Fruit fly (Drosophila melanogaster) whole organism, embryonic: ENCODE results near the gene ago.

Experiments used
- Awh ChIP-seq: fragments of 200-800 bp; sonication (Bioruptor generic); IDR thresholded peaks from 2 replicates; pipeline ENCODE4, ENCODE4 v1.3.6; 2022; ENCODE audit warnings: missing biosample characterization, missing genetic modification characterization
- Bgb ChIP-seq: fragments of 200-800 bp; sonication (Bioruptor generic); IDR thresholded peaks from 2 replicates; pipeline ENCODE4 v1.3.6; 2022; ENCODE audit warnings: missing biosample characterization, missing genetic modification characterization; ENCODE audit not compliant: partially characterized antibody
- Blimp-1 ChIP-seq: fragments of 200-800 bp; sonication (Bioruptor generic); optimal IDR thresholded peaks from 3 replicates; lab custom pipeline; 2018; ENCODE audit warnings: missing biosample characterization, missing genetic modification characterization, mild to moderate bottlenecking, moderate library complexity, missing genetic modification reagents
- CG10209 ChIP-seq: fragments of 200-800 bp; sonication (Bioruptor generic); optimal IDR thresholded peaks from 3 replicates; lab custom pipeline; 2017; ENCODE audit warnings: missing biosample characterization, mild to moderate bottlenecking, missing genetic modification characterization, missing genetic modification reagents
- CG11398 ChIP-seq: fragments of 200-800 bp; sonication (Bioruptor generic); optimal IDR thresholded peaks from 2 replicates; lab custom pipeline; 2016; ENCODE audit warnings: missing biosample characterization, missing genetic modification characterization
- CG11456 ChIP-seq: fragments of 200-800 bp; sonication (Bioruptor generic); IDR thresholded peaks from 3 replicates; pipeline ENCODE4 v1.3.6; 2022; ENCODE audit warnings: missing biosample characterization, missing genetic modification characterization
- CG11504 ChIP-seq: fragments of 200-800 bp; sonication (Bioruptor generic); optimal IDR thresholded peaks from 3 replicates; lab custom pipeline; 2019; ENCODE audit warnings: missing biosample characterization, mild to moderate bottlenecking, missing genetic modification characterization, moderate library complexity
- CG11723 ChIP-seq: fragments of 200-800 bp; sonication (Bioruptor generic); optimal IDR thresholded peaks from 2 replicates; lab custom pipeline; 2017; ENCODE audit warnings: missing biosample characterization, mild to moderate bottlenecking, missing genetic modification characterization
- CG12769 ChIP-seq: fragments of 200-800 bp; sonication (Bioruptor generic); optimal IDR thresholded peaks from 2 replicates; lab custom pipeline; 2019; ENCODE audit warnings: missing biosample characterization, mild to moderate bottlenecking, missing genetic modification characterization, moderate library complexity
- CG13287 ChIP-seq: fragments of 200-800 bp; sonication (Bioruptor generic); IDR thresholded peaks from 2 replicates; pipeline ENCODE4 v1.3.6; 2022; ENCODE audit warnings: missing biosample characterization, missing genetic modification characterization; ENCODE audit not compliant: partially characterized antibody
- CG15601 ChIP-seq: fragments of 200-800 bp; sonication (Bioruptor generic); optimal IDR thresholded peaks from 3 replicates; lab custom pipeline; 2019; ENCODE audit warnings: missing biosample characterization, mild to moderate bottlenecking, missing genetic modification characterization, moderate library complexity
- CG17328 ChIP-seq: fragments of 200-800 bp; sonication (Bioruptor generic); IDR thresholded peaks from 2 replicates; pipeline ENCODE4 v1.3.6; 2022; ENCODE audit warnings: missing biosample characterization, missing genetic modification characterization
- CG17385 ChIP-seq: fragments of 200-800 bp; sonication (Bioruptor generic); optimal IDR thresholded peaks from 3 replicates; lab custom pipeline; 2018; ENCODE audit warnings: missing biosample characterization, mild to moderate bottlenecking, missing genetic modification characterization
- CG2199 ChIP-seq: fragments of 200-800 bp; sonication (Bioruptor generic); IDR thresholded peaks from 3 replicates; pipeline ENCODE4 v1.3.6; 2022; ENCODE audit warnings: missing biosample characterization, missing genetic modification characterization
- CG3163 ChIP-seq: fragments of 200-800 bp; sonication (Bioruptor generic); optimal IDR thresholded peaks from 3 replicates; lab custom pipeline; 2016; ENCODE audit warnings: missing biosample characterization, missing genetic modification characterization
- CG33557 ChIP-seq: fragments of 200-800 bp; sonication (Bioruptor generic); optimal IDR thresholded peaks from 2 replicates; lab custom pipeline; 2019; ENCODE audit warnings: missing biosample characterization, mild to moderate bottlenecking, missing genetic modification characterization, moderate library complexity
- CG3847 ChIP-seq: fragments of 200-800 bp; sonication (Bioruptor generic); IDR thresholded peaks from 2 replicates; pipeline ENCODE4 v1.3.6; 2022; ENCODE audit warnings: missing biosample characterization, missing genetic modification characterization
- CG6765 ChIP-seq: fragments of 200-800 bp; sonication (Bioruptor generic); optimal IDR thresholded peaks from 3 replicates; lab custom pipeline; 2017; ENCODE audit warnings: missing biosample characterization, mild to moderate bottlenecking, missing genetic modification characterization
- CG6854 ChIP-seq: fragments of 200-800 bp; sonication (Bioruptor generic); optimal IDR thresholded peaks from 3 replicates; lab custom pipeline; 2017; ENCODE audit warnings: missing biosample characterization, mild to moderate bottlenecking, missing genetic modification characterization
- CG8944 ChIP-seq: fragments of 200-800 bp; sonication (Bioruptor generic); optimal IDR thresholded peaks from 3 replicates; lab custom pipeline; 2016; ENCODE audit warnings: missing biosample characterization, missing genetic modification characterization
- Dek ChIP-seq: fragments of 200-800 bp; sonication (Bioruptor generic); optimal IDR thresholded peaks from 3 replicates; lab custom pipeline; 2019; ENCODE audit warnings: missing biosample characterization, mild to moderate bottlenecking, missing genetic modification characterization, moderate library complexity
- Elba2 ChIP-seq: fragments of 200-800 bp; sonication (Bioruptor generic); optimal IDR thresholded peaks from 3 replicates; lab custom pipeline; 2016; ENCODE audit warnings: missing biosample characterization, missing genetic modification characterization
- Gsc ChIP-seq: fragments of 200-800 bp; sonication (Bioruptor generic); IDR thresholded peaks from 2 replicates; pipeline ENCODE4 v1.3.6; 2022; ENCODE audit warnings: missing biosample characterization, missing genetic modification characterization
- H2.0 ChIP-seq: fragments of 200-800 bp; sonication (Bioruptor generic); IDR thresholded peaks from 2 replicates; pipeline ENCODE4 v1.3.6; 2022; ENCODE audit warnings: missing biosample characterization, missing genetic modification characterization
- HHEX ChIP-seq: fragments of 200-800 bp; sonication (Bioruptor generic); optimal IDR thresholded peaks from 3 replicates; lab custom pipeline; 2017; ENCODE audit warnings: missing biosample characterization, mild to moderate bottlenecking, missing genetic modification characterization, missing genetic modification reagents
- Hey ChIP-seq: fragments of 200-800 bp; sonication (Bioruptor generic); optimal IDR thresholded peaks from 3 replicates; lab custom pipeline; 2018; ENCODE audit warnings: missing biosample characterization, mild to moderate bottlenecking, missing genetic modification characterization
- Hr39 ChIP-seq: fragments of >200 bp; optimal IDR thresholded peaks from 2 replicates; lab custom pipeline; 2017
- Pdp1 ChIP-seq, 2 experiments: fragments of 200-800 bp; sonication (Bioruptor generic); optimal IDR thresholded peaks; 3 replicates each; lab custom pipeline; 2016; ENCODE audit warnings: missing biosample characterization in 2 of 2, missing genetic modification characterization in 2 of 2, mild to moderate bottlenecking in 1 of 2, moderate library complexity in 1 of 2
- Stat92E ChIP-seq, 3 experiments: fragments of >200 bp in 2 of 3; fragments of 200-800 bp in 1 of 3; sonication (Bioruptor generic) in 1 of 3; optimal IDR thresholded peaks; 2 replicates each; lab custom pipeline; 2017 to 2019; ENCODE audit warnings: missing biosample characterization in 3 of 3, missing genetic modification characterization in 3 of 3, mild to moderate bottlenecking in 1 of 3, moderate library complexity in 1 of 3
- amos ChIP-seq: fragments of 200-800 bp; sonication (Bioruptor generic); IDR thresholded peaks from 2 replicates; pipeline ENCODE4 v1.3.6; 2022; ENCODE audit warnings: missing biosample characterization, missing genetic modification characterization; ENCODE audit not compliant: partially characterized antibody
- ara ChIP-seq: fragments of 200-800 bp; sonication (Bioruptor generic); IDR thresholded peaks from 2 replicates; pipeline ENCODE4 v1.3.6; 2022; ENCODE audit warnings: missing biosample characterization, missing genetic modification characterization
- bcd ChIP-seq: fragments of 200-800 bp; sonication (Bioruptor generic); optimal IDR thresholded peaks from 2 replicates; lab custom pipeline; 2017; ENCODE audit warnings: missing biosample characterization, mild to moderate bottlenecking, missing genetic modification characterization
- cas ChIP-seq: fragments of 200-800 bp; sonication (Bioruptor generic); IDR thresholded peaks from 2 replicates; pipeline ENCODE4 v1.3.6; 2022; ENCODE audit warnings: missing biosample characterization, missing genetic modification characterization
- gcm2 ChIP-seq: fragments of 200-800 bp; sonication (Bioruptor generic); optimal IDR thresholded peaks from 2 replicates; lab custom pipeline; 2016; ENCODE audit warnings: missing biosample characterization, missing genetic modification characterization
- gsb-n ChIP-seq: fragments of 200-800 bp; sonication (Bioruptor generic); optimal IDR thresholded peaks from 3 replicates; lab custom pipeline; 2018; ENCODE audit warnings: missing biosample characterization, mild to moderate bottlenecking, missing genetic modification characterization
- ham ChIP-seq: fragments of 200-800 bp; sonication (Bioruptor generic); IDR thresholded peaks from 2 replicates; pipeline ENCODE4 v1.3.6; 2022; ENCODE audit warnings: missing biosample characterization, missing genetic modification characterization
- hbn ChIP-seq: fragments of 200-800 bp; sonication (Bioruptor generic); IDR thresholded peaks from 2 replicates; pipeline ENCODE4 v1.3.6; 2022; ENCODE audit warnings: missing biosample characterization, missing genetic modification characterization; ENCODE audit not compliant: partially characterized antibody
- jigr1 ChIP-seq: fragments of 200-800 bp; sonication (Bioruptor generic); IDR thresholded peaks from 3 replicates; pipeline ENCODE4 v1.3.6; 2022; ENCODE audit warnings: missing biosample characterization, missing genetic modification characterization
- luna ChIP-seq: fragments of 200-800 bp; sonication (Bioruptor generic); optimal IDR thresholded peaks from 2 replicates; lab custom pipeline; 2016; ENCODE audit warnings: missing biosample characterization, missing genetic modification characterization
- ranshi ChIP-seq: fragments of 200-800 bp; sonication (Bioruptor generic); IDR thresholded peaks from 2 replicates; pipeline ENCODE4 v1.3.6; 2022; ENCODE audit warnings: missing biosample characterization, missing genetic modification characterization
- run ChIP-seq: fragments of 200-800 bp; sonication (Bioruptor generic); optimal IDR thresholded peaks from 3 replicates; lab custom pipeline; 2018; ENCODE audit warnings: missing biosample characterization, mild to moderate bottlenecking, missing genetic modification characterization
- sc ChIP-seq, 3 experiments: fragments of >200 bp in 2 of 3; fragments of 200-800 bp in 1 of 3; sonication (Bioruptor generic) in 1 of 3; optimal IDR thresholded peaks; 2 replicates in 2 of 3; 3 replicates in 1 of 3; lab custom pipeline; 2017; ENCODE audit warnings: mild to moderate bottlenecking in 1 of 3, missing biosample characterization in 1 of 3, missing genetic modification characterization in 1 of 3, missing genetic modification reagents in 1 of 3
- scrt ChIP-seq: fragments of 200-800 bp; sonication (Bioruptor generic); optimal IDR thresholded peaks from 2 replicates; lab custom pipeline; 2018; ENCODE audit warnings: missing biosample characterization, mild to moderate bottlenecking, missing genetic modification characterization, moderate library complexity
- sqz ChIP-seq: fragments of 200-800 bp; sonication (Bioruptor generic); optimal IDR thresholded peaks from 3 replicates; lab custom pipeline; 2018; ENCODE audit warnings: missing biosample characterization, mild to moderate bottlenecking, missing genetic modification characterization
- sug ChIP-seq: fragments of 200-800 bp; optimal IDR thresholded peaks from 2 replicates; lab custom pipeline; 2019; ENCODE audit warnings: missing biosample characterization, mild to moderate bottlenecking, missing genetic modification characterization, moderate library complexity
- tin ChIP-seq: fragments of 200-800 bp; sonication (Bioruptor generic); optimal IDR thresholded peaks from 3 replicates; lab custom pipeline; 2016; ENCODE audit warnings: missing biosample characterization, missing genetic modification characterization
- trem ChIP-seq: fragments of 200-800 bp; optimal IDR thresholded peaks from 3 replicates; lab custom pipeline; 2019; ENCODE audit warnings: missing biosample characterization, mild to moderate bottlenecking, missing genetic modification characterization, moderate library complexity
- wdn ChIP-seq: fragments of 200-800 bp; sonication (Bioruptor generic); IDR thresholded peaks from 2 replicates; pipeline ENCODE4 v1.3.6; 2022; ENCODE audit warnings: missing biosample characterization, missing genetic modification characterization
- zen ChIP-seq: fragments of 200-800 bp; sonication (Bioruptor generic); optimal IDR thresholded peaks from 3 replicates; lab custom pipeline; 2018; ENCODE audit warnings: missing biosample characterization, mild to moderate bottlenecking, missing genetic modification characterization, moderate library complexity

Gene ago

dm6 chr3L:4230357-4230901 is 23.7 kb downstream of the ago start (continued):
- TF ChIP-seq hbn (GFP tag; lab: Robert Waterston, UW), result no peak
- no peak for TF ChIP-seq wdn (GFP tag; lab: Robert Waterston, UW)
- peak; percentile 92 for TF ChIP-seq bcd (GFP tag; lab: Kevin White, UChicago)
- peak; percentile 72 for TF ChIP-seq gcm2 (GFP tag; lab: Kevin White, UChicago)
- TF ChIP-seq CG3163, result peak; percentile 69
- peak; percentile 76 for TF ChIP-seq CG11456 (GFP tag; lab: Robert Waterston, UW)
- TF ChIP-seq sug (tag; lab: Kevin White, UChicago), result peak; percentile 67
- peak; percentile 86 for TF ChIP-seq HHEX (GFP tag; lab: Kevin White, UChicago)
- TF ChIP-seq CG12769, result peak; percentile 79
- TF ChIP-seq sqz (GFP tag; lab: Kevin White, UChicago), result peak; percentile 93
- peak; percentile 82 for TF ChIP-seq ranshi
- TF ChIP-seq CG8944 (GFP tag; lab: Kevin White, UChicago), result peak; percentile 94
- peak; percentile 91 for TF ChIP-seq CG11398 (GFP tag; lab: Kevin White, UChicago)
- TF ChIP-seq Awh (GFP tag; lab: Robert Waterston, UW), result peak; percentile 76; the same call in 1 of the 2 replicates
- TF ChIP-seq Elba2 (GFP tag; lab: Kevin White, UChicago), result peak; percentile 87
- no peak for TF ChIP-seq ham (GFP tag; lab: Robert Waterston, UW)
- no peak for TF ChIP-seq CG13287
- peak; percentile 97 for TF ChIP-seq CG33557 (GFP tag; lab: Kevin White, UChicago)
- TF ChIP-seq CG15601, result peak; percentile 94
- peak; percentile 61 for TF ChIP-seq CG6854
- TF ChIP-seq cas, result no peak
- peak; percentile 95 for TF ChIP-seq CG11504
- TF ChIP-seq CG3847, result peak; percentile 75
- TF ChIP-seq H2.0 (GFP tag; lab: Robert Waterston, UW), result peak; percentile 78
- peak; percentile 8 for TF ChIP-seq luna (GFP tag; lab: Kevin White, UChicago)
- TF ChIP-seq CG17328 (GFP tag; lab: Robert Waterston, UW), result peak; percentile 92
- TF ChIP-seq Dek (tag; lab: Kevin White, UChicago), result peak; percentile 79
- peak; percentile 96 for TF ChIP-seq gsb-n (tag; lab: Kevin White, UChicago)
- TF ChIP-seq jigr1 (GFP tag; lab: Robert Waterston, UW), result peak; percentile 89
- TF ChIP-seq zen (tag; lab: Kevin White, UChicago), result peak; percentile 99
- TF ChIP-seq Hey (tag; lab: Kevin White, UChicago), result peak; percentile 38
- peak; percentile 93 for TF ChIP-seq ara (GFP tag; lab: Robert Waterston, UW)
- TF ChIP-seq Pdp1 (GFP tag; optimal IDR thresholded peaks at IDR 0.05; lab: Kevin White, UChicago), result peak; percentile 90
- no peak for TF ChIP-seq Bgb
- TF ChIP-seq CG6765 (GFP tag; lab: Kevin White, UChicago), result peak; percentile 31
- TF ChIP-seq amos, result no peak
- peak; percentile 95 for TF ChIP-seq CG10209 (GFP tag; lab: Kevin White, UChicago)
- peak; percentile 71 for TF ChIP-seq scrt (GFP tag; lab: Kevin White, UChicago)
- TF ChIP-seq Gsc, result peak; percentile 87
- peak; percentile 94 for TF ChIP-seq tin (GFP tag; lab: Kevin White, UChicago)
- TF ChIP-seq Stat92E (GFP tag; optimal IDR thresholded peaks at IDR 0.05; lab: Kevin White, UChicago), result peak in 1 of 3 experiments; percentile 97
- peak; percentile 94 for TF ChIP-seq Blimp-1 (GFP tag; lab: Kevin White, UChicago)
- TF ChIP-seq CG2199 (GFP tag; lab: Robert Waterston, UW), result peak; percentile 76; the same call in 2 of the 3 replicates
- peak; percentile 85 for TF ChIP-seq run (tag; lab: Kevin White, UChicago)
- peak; percentile 87 for TF ChIP-seq CG11723 (GFP tag; lab: Kevin White, UChicago)
- TF ChIP-seq CG17385 (GFP tag; lab: Kevin White, UChicago), result peak; percentile 86
- TF ChIP-seq Hr39 (lab: Kevin White, UChicago), result no peak
- TF ChIP-seq trem (tag; lab: Kevin White, UChicago), result peak; percentile 93
- no peak for TF ChIP-seq sc (optimal IDR thresholded peaks at IDR 0.05; lab: Kevin White, UChicago)
- TF ChIP-seq sc (GFP tag; optimal IDR thresholded peaks at IDR 0.05; lab: Kevin White, UChicago), result peak; percentile 90
